Fruit fly (Drosophila melanogaster): Measurements from ENCODE around the gene CG32631.

The CG32631 gene

DNA sequence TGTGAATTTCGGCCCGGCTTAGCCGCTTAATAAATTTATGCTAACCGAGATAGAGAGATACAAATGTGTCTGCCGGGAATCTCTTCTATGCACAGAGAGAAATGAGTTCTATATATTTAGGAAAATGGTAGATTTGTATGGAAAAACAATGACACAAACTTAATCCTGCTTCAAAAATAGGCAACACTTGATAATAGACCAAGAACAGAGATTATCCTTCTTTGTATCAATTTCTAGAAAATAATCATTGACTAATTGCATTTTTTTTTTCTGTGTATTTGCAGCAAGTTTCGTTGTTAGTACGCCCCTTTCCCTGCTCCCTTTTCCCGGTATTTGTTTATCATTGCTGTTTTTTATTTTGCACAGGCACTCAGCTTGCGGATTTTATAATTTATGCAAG is 16.8 kb upstream of the CG32631 start (continued):
- TF ChIP-seq Sp1 (GFP tag; optimal IDR thresholded peaks at IDR 0.05) (peak; percentile 3), Dif (GFP tag; optimal IDR thresholded peaks at IDR 0.05; ENCODE audit: partially characterized antibody) (no peak), OdsH (GFP tag; optimal IDR thresholded peaks at IDR 0.05) (peak; percentile 57), Dfd (GFP tag; optimal IDR thresholded peaks at IDR 0.05) (no peak), Rel (GFP tag; optimal IDR thresholded peaks at IDR 0.05) (no peak), Rel (tag; optimal IDR thresholded peaks at IDR 0.05) (no peak), h (GFP tag; optimal IDR thresholded peaks at IDR 0.05) (peak; percentile 60), Jra (GFP tag; optimal IDR thresholded peaks at IDR 0.05) (no peak)

DNA sequence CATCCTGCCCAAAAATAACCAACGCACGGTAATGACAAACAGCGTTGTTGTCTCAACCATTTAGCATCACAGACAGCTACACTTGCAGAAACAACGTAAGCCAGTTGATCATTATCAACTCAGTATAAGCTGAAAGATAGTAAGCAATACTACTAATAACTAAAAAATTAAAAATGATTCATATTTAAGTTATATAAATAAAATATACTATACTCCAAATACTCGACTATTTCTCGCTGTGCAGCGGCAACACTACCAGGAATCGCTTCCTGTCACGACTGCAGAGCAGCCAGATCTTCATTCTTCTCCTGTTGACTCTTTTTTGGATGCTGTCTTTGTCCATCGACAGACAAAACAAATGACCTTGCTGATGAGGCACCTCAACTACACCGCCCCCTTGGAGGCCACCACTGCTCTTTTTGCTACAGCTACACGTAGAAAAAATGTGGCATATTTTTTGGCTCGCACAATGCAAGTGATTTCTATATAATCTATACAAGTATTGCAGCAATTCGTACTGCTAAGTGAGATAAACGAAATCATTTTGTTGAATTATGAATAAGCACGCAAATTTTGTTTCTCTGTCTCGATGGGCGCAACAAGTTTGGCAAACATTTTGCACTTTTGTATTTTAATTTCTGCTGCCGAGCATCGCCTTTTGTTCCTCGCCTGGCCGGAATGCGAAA is 15.2 kb upstream of the CG32631 start:
- TF ChIP-seq brk (GFP tag; optimal IDR thresholded peaks at IDR 0.05) (no peak), CrebA (GFP tag; optimal IDR thresholded peaks at IDR 0.05; ENCODE audit: borderline replicate concordance) (no peak), h (GFP tag; optimal IDR thresholded peaks at IDR 0.05) (peak; percentile 72), fru (GFP tag; optimal IDR thresholded peaks at IDR 0.05) (peak; percentile 74), rgr (GFP tag; optimal IDR thresholded peaks at IDR 0.05) (peak; percentile 63), usp (GFP tag; optimal IDR thresholded peaks at IDR 0.05) (no peak), CG9705 (GFP tag; optimal IDR thresholded peaks at IDR 0.05) (peak; percentile 23), woc (GFP tag; optimal IDR thresholded peaks at IDR 0.05) (peak; percentile 66), dmrt93B (GFP tag; optimal IDR thresholded peaks at IDR 0.05) (peak; percentile 33), Hnf4 (GFP tag; optimal IDR thresholded peaks at IDR 0.05) (peak; percentile 59), Vsx2 (GFP tag; optimal IDR thresholded peaks at IDR 0.05; ENCODE audit: partially characterized antibody) (no peak), tai (GFP tag; optimal IDR thresholded peaks at IDR 0.05) (no peak), HLH106 (tag; optimal IDR thresholded peaks at IDR 0.05) (peak; percentile 70), N (GFP tag; optimal IDR thresholded peaks at IDR 0.05) (no peak), foxo (GFP tag; optimal IDR thresholded peaks at IDR 0.05) (peak in 1 of 2 experiments; percentile 70), psq (GFP tag; optimal IDR thresholded peaks at IDR 0.05) (peak; percentile 51), ey (GFP tag; optimal IDR thresholded peaks at IDR 0.05) (peak; percentile 69), Mio (GFP tag; optimal IDR thresholded peaks at IDR 0.05) (no peak), Myc (optimal IDR thresholded peaks at IDR 0.05) (no peak), br (GFP tag; optimal IDR thresholded peaks at IDR 0.05) (peak; percentile 63), OdsH (GFP tag; optimal IDR thresholded peaks at IDR 0.05) (peak; percentile 37), GATAd (GFP tag; optimal IDR thresholded peaks at IDR 0.05) (no peak), lola (GFP tag; optimal IDR thresholded peaks at IDR 0.05) (no peak), jim (GFP tag; optimal IDR thresholded peaks at IDR 0.05) (no peak), Sp1 (GFP tag; optimal IDR thresholded peaks at IDR 0.05) (peak; percentile 58), dsf (GFP tag; optimal IDR thresholded peaks at IDR 0.05; ENCODE audit: borderline replicate concordance) (no peak), sage (GFP tag; optimal IDR thresholded peaks at IDR 0.05) (no peak), Dif (GFP tag; optimal IDR thresholded peaks at IDR 0.05; ENCODE audit: partially characterized antibody) (no peak), CG32264 (GFP tag; optimal IDR thresholded peaks at IDR 0.05) (peak; percentile 22), Hr83 (GFP tag; optimal IDR thresholded peaks at IDR 0.05; ENCODE audit: poor library complexity, severe bottlenecking) (no peak), Hr78 (GFP tag; optimal IDR thresholded peaks at IDR 0.05) (no peak), Rel (GFP tag; optimal IDR thresholded peaks at IDR 0.05) (no peak), Rel (tag; optimal IDR thresholded peaks at IDR 0.05) (no peak), Abd-B (GFP tag; optimal IDR thresholded peaks at IDR 0.05) (no peak), dl (GFP tag; optimal IDR thresholded peaks at IDR 0.05; ENCODE audit: insufficient read depth in 1 of 2, partially characterized antibody in 2 of 2) (no peak), Jra (GFP tag; optimal IDR thresholded peaks at IDR 0.05) (no peak), Dfd (GFP tag; optimal IDR thresholded peaks at IDR 0.05) (no peak), sv (GFP tag; optimal IDR thresholded peaks at IDR 0.05) (no peak), pan (optimal IDR thresholded peaks at IDR 0.05) (no peak)
